Fruit fly (Drosophila melanogaster) whole organism, embryonic: ENCODE data around the gene CG4115.

ENCODE experiments used
- Aef1 ChIP-seq: fragments of 200-800 bp; sonication (Bioruptor generic); IDR thresholded peaks from 3 replicates; pipeline ENCODE4 v1.3.6; 2022; ENCODE audit warnings: missing biosample characterization, missing genetic modification characterization
- Atf6 ChIP-seq: fragments of 200-800 bp; sonication (Bioruptor generic); IDR thresholded peaks from 2 replicates; pipeline ENCODE4 v1.3.6; 2022; ENCODE audit warnings: missing biosample characterization, missing genetic modification characterization
- Bdp1 ChIP-seq: fragments of 200-800 bp; sonication (Bioruptor generic); optimal IDR thresholded peaks from 3 replicates; lab custom pipeline; 2016; ENCODE audit warnings: missing biosample characterization, missing genetic modification characterization
- BtbVII ChIP-seq: fragments of 200-800 bp; sonication (Bioruptor generic); optimal IDR thresholded peaks from 3 replicates; lab custom pipeline; 2017; ENCODE audit warnings: missing biosample characterization, mild to moderate bottlenecking, missing genetic modification characterization
- CG10366 ChIP-seq: fragments of 200-800 bp; sonication (Bioruptor generic); IDR thresholded peaks from 2 replicates; pipeline ENCODE4 v1.3.6; 2022; ENCODE audit warnings: missing biosample characterization, missing genetic modification characterization
- CG12155 ChIP-seq: fragments of 200-800 bp; sonication (Bioruptor generic); optimal IDR thresholded peaks from 3 replicates; lab custom pipeline; 2016; ENCODE audit warnings: missing biosample characterization, missing genetic modification characterization
- CG1233 ChIP-seq: fragments of 200-800 bp; sonication (Bioruptor generic); optimal IDR thresholded peaks from 4 replicates; lab custom pipeline; 2018; ENCODE audit warnings: missing biosample characterization, mild to moderate bottlenecking, missing genetic modification characterization
- CG12659 ChIP-seq: fragments of 200-800 bp; sonication (Bioruptor generic); optimal IDR thresholded peaks from 3 replicates; lab custom pipeline; 2017; ENCODE audit warnings: mild to moderate bottlenecking, missing biosample characterization, missing genetic modification reagents, missing genetic modification characterization
- CG12744 ChIP-seq: fragments of 200-800 bp; sonication (Bioruptor generic); optimal IDR thresholded peaks from 2 replicates; lab custom pipeline; 2016; ENCODE audit warnings: missing biosample characterization, missing genetic modification characterization
- CG14050 ChIP-seq: fragments of 200-800 bp; sonication (Bioruptor generic); IDR thresholded peaks from 3 replicates; pipeline ENCODE4 v1.3.6; 2022; ENCODE audit warnings: missing biosample characterization, missing genetic modification characterization
- CG15696 ChIP-seq: fragments of 200-800 bp; sonication (Bioruptor generic); optimal IDR thresholded peaks from 2 replicates; lab custom pipeline; 2019; ENCODE audit warnings: missing biosample characterization, mild to moderate bottlenecking, missing genetic modification characterization, moderate library complexity
- CG1647 ChIP-seq: fragments of 200-800 bp; sonication (Bioruptor generic); optimal IDR thresholded peaks from 3 replicates; lab custom pipeline; 2016; ENCODE audit warnings: missing biosample characterization, missing genetic modification characterization
- CG6175 ChIP-seq: fragments of 200-800 bp; sonication (Bioruptor generic); IDR thresholded peaks from 3 replicates; pipeline ENCODE4 v1.3.6; 2022; ENCODE audit warnings: missing biosample characterization, missing genetic modification characterization
- CG6683 ChIP-seq: fragments of 200-800 bp; sonication (Bioruptor generic); optimal IDR thresholded peaks from 2 replicates; lab custom pipeline; 2017; ENCODE audit warnings: missing biosample characterization, mild to moderate bottlenecking, missing genetic modification characterization, missing genetic modification reagents
- CG6854 ChIP-seq: fragments of 200-800 bp; sonication (Bioruptor generic); optimal IDR thresholded peaks from 3 replicates; lab custom pipeline; 2017; ENCODE audit warnings: missing biosample characterization, mild to moderate bottlenecking, missing genetic modification characterization
- CG8290 ChIP-seq, 3 experiments: fragments of 200-800 bp; sonication (Bioruptor generic); optimal IDR thresholded peaks; 2 replicates each; lab custom pipeline; 2016 to 2019; ENCODE audit warnings: missing biosample characterization in 3 of 3, missing genetic modification characterization in 3 of 3, mild to moderate bottlenecking in 2 of 3, moderate library complexity in 1 of 3
- D19B ChIP-seq: fragments of 200-800 bp; sonication (Bioruptor generic); optimal IDR thresholded peaks from 2 replicates; lab custom pipeline; 2017; ENCODE audit warnings: missing biosample characterization, mild to moderate bottlenecking, missing genetic modification characterization
- E2f2 ChIP-seq: fragments of 200-800 bp; sonication (Bioruptor generic); IDR thresholded peaks from 2 replicates; pipeline ENCODE4 v1.3.6; 2022; ENCODE audit warnings: missing biosample characterization, missing genetic modification characterization
- Gsc ChIP-seq: fragments of 200-800 bp; sonication (Bioruptor generic); IDR thresholded peaks from 2 replicates; pipeline ENCODE4 v1.3.6; 2022; ENCODE audit warnings: missing biosample characterization, missing genetic modification characterization
- Hmx ChIP-seq: fragments of 200-800 bp; sonication (Bioruptor generic); optimal IDR thresholded peaks from 2 replicates; lab custom pipeline; 2016; ENCODE audit warnings: missing biosample characterization, missing genetic modification characterization
- Kr ChIP-seq: fragments of 200-800 bp; sonication (Bioruptor generic); optimal IDR thresholded peaks from 2 replicates; lab custom pipeline; 2017; ENCODE audit warnings: missing biosample characterization, mild to moderate bottlenecking, missing genetic modification characterization
- Mrtf ChIP-seq: fragments of 200-800 bp; sonication (Bioruptor generic); IDR thresholded peaks from 3 replicates; pipeline ENCODE4 v1.3.6; 2022; ENCODE audit warnings: missing biosample characterization, missing genetic modification characterization
- Sin3A ChIP-seq: fragments of >200 bp; optimal IDR thresholded peaks from 2 replicates; lab custom pipeline; 2018
- Taf1 ChIP-seq: fragments of 200-800 bp; sonication (Bioruptor generic); IDR thresholded peaks from 2 replicates; pipeline ENCODE4 v1.3.6; 2022; ENCODE audit warnings: missing biosample characterization, missing genetic modification characterization
- Trl ChIP-seq, 3 experiments: fragments of >200 bp in 2 of 3; fragments of 200-800 bp in 1 of 3; sonication (Bioruptor generic) in 1 of 3; optimal IDR thresholded peaks; 2 replicates in 1 of 3; 3 replicates in 2 of 3; lab custom pipeline; 2016 to 2017; ENCODE audit warnings: missing biosample characterization in 1 of 3, missing genetic modification characterization in 1 of 3
- Usf ChIP-seq: fragments of 200-800 bp; sonication (Bioruptor generic); optimal IDR thresholded peaks from 2 replicates; lab custom pipeline; 2017; ENCODE audit warnings: missing genotype, missing biosample characterization, missing genetic modification characterization
- btn ChIP-seq: fragments of 200-800 bp; sonication (Bioruptor generic); optimal IDR thresholded peaks from 2 replicates; lab custom pipeline; 2016; ENCODE audit warnings: missing biosample characterization, missing genetic modification characterization
- corto ChIP-seq: fragments of 200-800 bp; sonication (Bioruptor generic); optimal IDR thresholded peaks from 2 replicates; lab custom pipeline; 2016; ENCODE audit warnings: missing biosample characterization, mild to moderate bottlenecking, missing genetic modification characterization, moderate library complexity
- cwo ChIP-seq: fragments of 200-800 bp; sonication (Bioruptor generic); optimal IDR thresholded peaks from 3 replicates; lab custom pipeline; 2017; ENCODE audit warnings: missing biosample characterization, missing genetic modification characterization, mild to moderate bottlenecking, moderate library complexity, missing genetic modification reagents
- dan ChIP-seq: fragments of 200-800 bp; sonication (Bioruptor generic); IDR thresholded peaks from 2 replicates; pipeline ENCODE4 v1.3.6; 2022; ENCODE audit warnings: missing biosample characterization, missing genetic modification characterization
- dmrt99B ChIP-seq: fragments of 200-800 bp; sonication (Bioruptor generic); optimal IDR thresholded peaks from 2 replicates; lab custom pipeline; 2018; ENCODE audit warnings: missing biosample characterization, mild to moderate bottlenecking, missing genetic modification characterization, moderate library complexity
- ems ChIP-seq: fragments of 200-800 bp; sonication (Bioruptor generic); optimal IDR thresholded peaks from 3 replicates; lab custom pipeline; 2016; ENCODE audit warnings: missing biosample characterization, missing genetic modification characterization
- grau ChIP-seq: fragments of 200-800 bp; optimal IDR thresholded peaks from 3 replicates; lab custom pipeline; 2019; ENCODE audit warnings: missing biosample characterization, mild to moderate bottlenecking, missing genetic modification characterization, moderate library complexity
- gsb ChIP-seq: fragments of 200-800 bp; sonication (Bioruptor generic); IDR thresholded peaks from 2 replicates; pipeline ENCODE4 v1.3.6; 2022; ENCODE audit warnings: missing biosample characterization, missing genetic modification characterization
- lbe ChIP-seq: fragments of 200-800 bp; sonication (Bioruptor generic); optimal IDR thresholded peaks from 2 replicates; lab custom pipeline; 2016; ENCODE audit warnings: missing biosample characterization, mild to moderate bottlenecking, missing genetic modification characterization
- lilli ChIP-seq: fragments of 200-800 bp; sonication (Bioruptor generic); optimal IDR thresholded peaks from 3 replicates; lab custom pipeline; 2016; ENCODE audit warnings: missing biosample characterization, missing genetic modification characterization
- lola ChIP-seq, 3 experiments: fragments of >200 bp in 2 of 3; fragments of 200-800 bp in 1 of 3; sonication (Bioruptor generic) in 1 of 3; optimal IDR thresholded peaks; 2 replicates each; lab custom pipeline; 2017 to 2019; ENCODE audit warnings: missing biosample characterization in 3 of 3, missing genetic modification characterization in 3 of 3, mild to moderate bottlenecking in 1 of 3, moderate library complexity in 1 of 3
- mirr ChIP-seq: fragments of 200-800 bp; sonication (Bioruptor generic); optimal IDR thresholded peaks from 3 replicates; lab custom pipeline; 2018; ENCODE audit warnings: missing biosample characterization, mild to moderate bottlenecking, missing genetic modification characterization
- nau ChIP-seq: fragments of 200-800 bp; sonication (Bioruptor generic); optimal IDR thresholded peaks from 3 replicates; lab custom pipeline; 2017; ENCODE audit warnings: missing biosample characterization, mild to moderate bottlenecking, missing genetic modification characterization, missing genetic modification reagents
- odd ChIP-seq: fragments of 200-800 bp; sonication (Bioruptor generic); optimal IDR thresholded peaks from 2 replicates; lab custom pipeline; 2017; ENCODE audit warnings: missing biosample characterization, mild to moderate bottlenecking, missing genetic modification characterization
- onecut ChIP-seq: fragments of 200-800 bp; sonication (Bioruptor generic); IDR thresholded peaks from 2 replicates; pipeline ENCODE4 v1.3.6; 2022; ENCODE audit warnings: missing biosample characterization, missing genetic modification characterization
- peb ChIP-seq: fragments of 200-800 bp; sonication (Bioruptor generic); IDR thresholded peaks from 2 replicates; pipeline ENCODE4 v1.3.6; 2022; ENCODE audit warnings: missing biosample characterization, missing genetic modification characterization
- pros ChIP-seq: fragments of 200-800 bp; sonication (Bioruptor generic); optimal IDR thresholded peaks from 3 replicates; lab custom pipeline; 2019; ENCODE audit warnings: missing biosample characterization, mild to moderate bottlenecking, missing genetic modification characterization, moderate library complexity
- run ChIP-seq: fragments of 200-800 bp; sonication (Bioruptor generic); optimal IDR thresholded peaks from 3 replicates; lab custom pipeline; 2018; ENCODE audit warnings: missing biosample characterization, mild to moderate bottlenecking, missing genetic modification characterization
- sens ChIP-seq: fragments of 200-800 bp; sonication (Bioruptor generic); peaks from one replicate; lab custom pipeline; 2016; ENCODE audit warnings: missing biosample characterization, missing genetic modification characterization
- shn ChIP-seq: fragments of 200-800 bp; sonication (Bioruptor generic); optimal IDR thresholded peaks from 3 replicates; lab custom pipeline; 2016; ENCODE audit warnings: missing biosample characterization, missing genetic modification characterization
- tio ChIP-seq: fragments of 200-800 bp; sonication (Bioruptor generic); optimal IDR thresholded peaks from 2 replicates; lab custom pipeline; 2017; ENCODE audit warnings: missing biosample characterization, missing genetic modification characterization, inconsistent platforms
- tup ChIP-seq: fragments of 200-800 bp; sonication (Bioruptor generic); optimal IDR thresholded peaks from 2 replicates; lab custom pipeline; 2016; ENCODE audit warnings: missing biosample characterization, mild to moderate bottlenecking, missing genetic modification characterization, moderate library complexity
- twi ChIP-seq: fragments of 200-800 bp; optimal IDR thresholded peaks from 2 replicates; lab custom pipeline; 2019; ENCODE audit warnings: missing biosample characterization, mild to moderate bottlenecking, missing genetic modification characterization, moderate library complexity
- yki ChIP-seq: fragments of >200 bp; optimal IDR thresholded peaks from 3 replicates; lab custom pipeline; 2018
- zen ChIP-seq: fragments of 200-800 bp; sonication (Bioruptor generic); optimal IDR thresholded peaks from 3 replicates; lab custom pipeline; 2018; ENCODE audit warnings: missing biosample characterization, mild to moderate bottlenecking, missing genetic modification characterization, moderate library complexity

The CG4115 gene

dm6 chr3R:12402935-12403334, 43.1 kb downstream of the CG4115 start (continued):
- TF ChIP-seq cwo (peak; percentile 94), CG12155 (GFP tag; lab: Kevin White, UChicago) (peak; percentile 96), Gsc (GFP tag; lab: Robert Waterston, UW) (no peak), yki (lab: Kevin White, UChicago) (no peak), CG6175 (peak; percentile 75; the same call in 2 of the 3 replicates), E2f2 (GFP tag; lab: Robert Waterston, UW) (peak; percentile 85), Usf (GFP tag; lab: Kevin White, UChicago) (peak; percentile 93), Atf6 (GFP tag; lab: Robert Waterston, UW) (peak; percentile 96), shn (GFP tag; lab: Kevin White, UChicago) (peak; percentile 75), gsb (GFP tag; lab: Robert Waterston, UW) (peak; percentile 92), zen (tag; lab: Kevin White, UChicago) (peak; percentile 100), grau (tag; lab: Kevin White, UChicago) (peak; percentile 98), Sin3A (lab: Kevin White, UChicago) (no peak), CG8290 (GFP tag; optimal IDR thresholded peaks at IDR 0.05; lab: Kevin White, UChicago) (peak; percentile 96), CG8290 (tag; optimal IDR thresholded peaks at IDR 0.05; lab: Kevin White, UChicago) (peak; percentile 95 to 97), odd (GFP tag; lab: Kevin White, UChicago) (peak; percentile 96), dmrt99B (tag; lab: Kevin White, UChicago) (peak; percentile 100), lbe (GFP tag; lab: Kevin White, UChicago) (peak; percentile 97), mirr (GFP tag; lab: Kevin White, UChicago) (peak; percentile 99), CG15696 (tag; lab: Kevin White, UChicago) (peak; percentile 100), Trl (optimal IDR thresholded peaks at IDR 0.05; lab: Kevin White, UChicago) (no peak), Trl (GFP tag; optimal IDR thresholded peaks at IDR 0.05; lab: Kevin White, UChicago) (peak; percentile 95), CG10366 (GFP tag; lab: Robert Waterston, UW) (peak; percentile 95), nau (peak; percentile 99), ems (peak; percentile 97), run (tag; lab: Kevin White, UChicago) (peak; percentile 95), CG6683 (GFP tag; lab: Kevin White, UChicago) (peak; percentile 98), CG6854 (GFP tag; lab: Kevin White, UChicago) (peak; percentile 98), CG14050 (GFP tag; lab: Robert Waterston, UW) (peak; percentile 96), Hmx (GFP tag; lab: Kevin White, UChicago) (peak; percentile 87), onecut (peak; percentile 97), Taf1 (GFP tag; lab: Robert Waterston, UW) (peak; percentile 92), Aef1 (peak; percentile 95), tio (GFP tag; lab: Kevin White, UChicago) (no peak), sens (GFP tag; lab: Kevin White, UChicago) (peak; percentile 99), peb (GFP tag; lab: Robert Waterston, UW) (peak; percentile 92), twi (tag; lab: Kevin White, UChicago) (peak; percentile 97), Bdp1 (GFP tag; lab: Kevin White, UChicago) (peak; percentile 86), dan (GFP tag; lab: Robert Waterston, UW) (peak; percentile 47; the same call in 1 of the 2 replicates), CG12659 (peak; percentile 97), CG1647 (peak; percentile 98), CG1233 (GFP tag; lab: Kevin White, UChicago) (peak; percentile 98), lilli (GFP tag; lab: Kevin White, UChicago) (peak; percentile 96), Kr (GFP tag; lab: Kevin White, UChicago) (peak; percentile 36), tup (peak; percentile 92), pros (GFP tag; lab: Kevin White, UChicago) (peak; percentile 87), lola (GFP tag; optimal IDR thresholded peaks at IDR 0.05; lab: Kevin White, UChicago) (peak in 1 of 3 experiments; percentile 99), corto (GFP tag; lab: Kevin White, UChicago) (peak; percentile 82), CG12744 (GFP tag; lab: Kevin White, UChicago) (peak; percentile 94), btn (GFP tag; lab: Kevin White, UChicago) (peak; percentile 98), D19B (GFP tag; lab: Kevin White, UChicago) (peak; percentile 95), BtbVII (peak; percentile 100), Mrtf (GFP tag; lab: Robert Waterston, UW) (peak; percentile 94)
